Worm (Caenorhabditis elegans) whole organism, mixed stage, embryonic: Measurements from ENCODE around the gene srx-115.

Experiments
- mep-1 ChIP-seq: fragments of 150-350 bp; optimal IDR thresholded peaks from 2 replicates; lab custom pipeline; 2017; ENCODE audit warnings: missing biosample characterization, missing genetic modification reagents, missing genetic modification characterization, inconsistent platforms
- nhr-12 ChIP-seq: fragments of 150-350 bp; optimal IDR thresholded peaks from 2 replicates; lab custom pipeline; 2014; ENCODE audit warnings: missing biosample characterization, missing genetic modification characterization

DNA sequence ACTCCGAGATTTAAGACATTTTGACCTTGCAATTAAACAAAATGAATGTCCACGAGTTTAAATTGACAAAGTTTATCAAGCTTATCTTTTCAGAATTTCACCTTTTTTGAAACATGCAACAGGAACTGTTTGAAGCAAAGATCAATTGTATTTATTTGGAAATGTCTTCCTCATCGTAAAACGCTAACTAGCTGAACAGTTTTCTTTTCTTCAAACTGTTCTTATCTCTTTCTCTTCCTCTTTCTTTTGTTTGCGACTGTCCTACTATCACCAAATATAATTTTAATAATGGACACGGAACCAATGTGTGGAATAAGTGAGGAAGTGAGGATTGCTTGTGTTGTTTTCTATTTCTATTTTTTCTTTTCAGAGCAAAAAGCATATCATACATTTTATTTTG lies 38.8 kb upstream of the srx-115 start, which contains the start of gene ZC196.4:
- TF ChIP-seq nhr-12 (tag; lab: Kevin White, UChicago) (no peak), mep-1 (no peak)
